Fruit fly (Drosophila melanogaster): ENCODE results near the gene CG3638.

DNA sequence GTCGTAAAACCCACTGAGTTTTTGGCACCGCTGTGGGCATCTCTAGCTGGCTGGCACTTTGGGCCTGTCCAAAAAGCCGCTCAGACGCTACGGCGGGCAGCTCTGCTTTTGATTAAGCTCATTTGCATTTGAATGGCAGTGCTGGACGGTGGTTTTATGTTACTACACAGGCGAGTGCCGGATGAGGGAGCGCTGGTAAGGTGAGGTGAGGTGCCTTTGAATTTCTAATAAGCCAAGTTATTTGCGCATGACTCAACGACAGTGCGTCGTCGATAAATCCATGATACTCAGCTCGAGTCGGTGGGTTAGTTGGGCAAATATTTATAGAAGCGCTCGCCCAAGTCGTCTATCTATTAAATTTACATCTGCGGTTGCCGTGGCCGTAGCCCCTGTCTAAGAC lies 47.8 kb upstream of the CG3638 start:
- TF ChIP-seq CG10348 (GFP tag; IDR thresholded peaks at IDR 0.05): no peak
- TF ChIP-seq CG8159 (tag; optimal IDR thresholded peaks at IDR 0.05): no peak
- TF ChIP-seq gl (tag; optimal IDR thresholded peaks at IDR 0.05): no peak
- no peak for TF ChIP-seq CG9948 (tag; optimal IDR thresholded peaks at IDR 0.05)
- no peak for TF ChIP-seq D1 (tag; optimal IDR thresholded peaks at IDR 0.05)
